Worm (Caenorhabditis elegans) whole organism, late embryonic: Measurements from ENCODE around the gene F58E2.3.
A peak's percentile ranks its signal among the peaks of the same experiment; 100 is the strongest.

Experiments
- K02D7.2 ChIP-seq: sonication (generic microtip); optimal IDR thresholded peaks from 2 replicates; lab custom pipeline; 2017; ENCODE audit warnings: mild to moderate bottlenecking, missing genetic modification characterization, missing compliant biosample characterization
- T23F11.4 ChIP-seq: fragments of 200-800 bp; sonication (Bioruptor generic); optimal IDR thresholded peaks from 2 replicates; lab custom pipeline; 2018; ENCODE audit warnings: mild to moderate bottlenecking, missing genetic modification characterization, missing compliant biosample characterization
- ceh-31 ChIP-seq: sonication (generic microtip); optimal IDR thresholded peaks from 2 replicates; lab custom pipeline; 2016; ENCODE audit warnings: missing genetic modification characterization, missing compliant biosample characterization
- che-1 ChIP-seq: sonication (generic microtip); optimal IDR thresholded peaks from 2 replicates; lab custom pipeline; 2016; ENCODE audit warnings: mild to moderate bottlenecking, missing genetic modification characterization, missing compliant biosample characterization
- fkh-6 ChIP-seq: sonication (generic microtip); optimal IDR thresholded peaks from 2 replicates; lab custom pipeline; 2016; ENCODE audit warnings: missing genetic modification characterization, missing compliant biosample characterization
- nfya-1 ChIP-seq: sonication (generic microtip); optimal IDR thresholded peaks from 2 replicates; lab custom pipeline; 2017; ENCODE audit warnings: missing genetic modification characterization, mild to moderate bottlenecking, missing compliant biosample characterization, antibody characterized with exemption, moderate library complexity
- tbx-7 ChIP-seq: sonication (generic microtip); optimal IDR thresholded peaks from 2 replicates; lab custom pipeline; 2016; ENCODE audit warnings: missing genotype, missing genetic modification characterization, missing compliant biosample characterization
- unc-42 ChIP-seq: sonication (generic microtip); optimal IDR thresholded peaks from 2 replicates; lab custom pipeline; 2016; ENCODE audit warnings: missing genotype, missing genetic modification characterization, missing compliant biosample characterization
- unc-55 ChIP-seq: sonication (generic microtip); optimal IDR thresholded peaks from 2 replicates; lab custom pipeline; 2017; ENCODE audit warnings: missing biosample characterization, missing genetic modification reagents, missing genetic modification characterization

F58E2.3 gene

ce11 chrIV:3519352-3519751, 52.1 kb downstream of the F58E2.3 start:
- peak; percentile 46 for TF ChIP-seq ceh-31
- TF ChIP-seq fkh-6 (tag; lab: Kevin White, UChicago): no peak
- peak; percentile 29 for TF ChIP-seq nfya-1 (tag; lab: Kevin White, UChicago)
- no peak for TF ChIP-seq tbx-7
- no peak for TF ChIP-seq T23F11.4 (GFP tag; lab: Kevin White, UChicago)
- peak; percentile 50 for TF ChIP-seq unc-55 (GFP tag; lab: Kevin White, UChicago)
- no peak for TF ChIP-seq unc-42 (tag; lab: Kevin White, UChicago)
- TF ChIP-seq K02D7.2: no peak
- TF ChIP-seq che-1 (tag; lab: Kevin White, UChicago): no peak
